Fruit fly (Drosophila melanogaster) whole organism, wandering third instar larva: ENCODE data around the gene hb.

ENCODE experiments used
- Abd-B ChIP-seq: fragments of >200 bp; optimal IDR thresholded peaks from 2 replicates; lab custom pipeline; 2017; ENCODE audit warnings: missing biosample characterization, missing genetic modification characterization
- CG32264 ChIP-seq: fragments of 200-800 bp; sonication (Bioruptor generic); optimal IDR thresholded peaks from 2 replicates; lab custom pipeline; 2016; ENCODE audit warnings: missing biosample characterization, missing genetic modification characterization
- HLH106 ChIP-seq: fragments of 200-800 bp; optimal IDR thresholded peaks from 3 replicates; lab custom pipeline; 2019; ENCODE audit warnings: missing biosample characterization, mild to moderate bottlenecking, missing genetic modification characterization, moderate library complexity
- Hr83 ChIP-seq: fragments of 200-300 bp; sonication (Bioruptor generic); optimal IDR thresholded peaks from 2 replicates; lab custom pipeline; 2016; ENCODE audit warnings: missing biosample characterization, mild to moderate bottlenecking, missing genetic modification characterization, moderate library complexity; ENCODE audit not compliant: poor library complexity, severe bottlenecking
- Jra ChIP-seq: sonication (Bioruptor generic); optimal IDR thresholded peaks from 2 replicates; lab custom pipeline; 2016; ENCODE audit warnings: missing biosample characterization, missing genetic modification characterization
- dsf ChIP-seq: sonication (Bioruptor generic); optimal IDR thresholded peaks from 2 replicates; lab custom pipeline; 2016; ENCODE audit warnings: missing biosample characterization, missing genetic modification characterization, borderline replicate concordance
- lola ChIP-seq: fragments of >200 bp; optimal IDR thresholded peaks from 2 replicates; lab custom pipeline; 2017; ENCODE audit warnings: missing biosample characterization, missing genetic modification characterization
- woc ChIP-seq: sonication (Bioruptor generic); optimal IDR thresholded peaks from 2 replicates; lab custom pipeline; 2016; ENCODE audit warnings: missing biosample characterization, mild to moderate bottlenecking, missing genetic modification characterization

- TF ChIP-seq woc (no peak), Abd-B (GFP tag; lab: Kevin White, UChicago) (no peak), CG32264 (GFP tag; lab: Kevin White, UChicago) (no peak), Hr83 (GFP tag; lab: Kevin White, UChicago) (no peak), lola (GFP tag; lab: Kevin White, UChicago) (no peak), Jra (GFP tag; lab: Kevin White, UChicago) (no peak), dsf (no peak), HLH106 (tag; lab: Kevin White, UChicago) (no peak)
Measured at dm6 chr3R:8699230-8699629, 1.6 kb upstream of the hb start.
